Worm (Caenorhabditis elegans): Measurements from ENCODE around the gene dct-12.

DNA sequence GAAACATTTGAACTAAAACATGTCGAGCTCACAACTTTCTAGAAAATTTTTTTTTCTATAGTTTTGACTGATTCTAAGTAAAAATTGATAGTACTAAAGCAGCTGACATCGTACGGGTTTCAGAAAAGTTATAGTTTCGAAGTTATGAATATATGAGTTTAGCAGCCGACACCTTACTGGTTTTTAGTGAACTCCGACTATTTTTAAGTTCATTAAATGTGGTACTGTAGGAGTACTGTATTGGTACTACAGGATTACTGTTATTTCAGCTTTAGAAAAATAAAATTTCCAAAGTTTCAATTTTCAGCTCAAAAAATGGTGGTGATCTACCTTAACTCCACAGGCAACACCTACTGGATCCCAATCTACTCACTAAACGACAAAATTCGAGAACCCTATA lies 33.3 kb upstream of the dct-12 start, which contains the start of gene sre-37:
- TF ChIP-seq hmg-4 (GFP tag; optimal IDR thresholded peaks at IDR 0.05) = no peak
- TF ChIP-seq ama-1 (optimal IDR thresholded peaks at IDR 0.05) = no peak
- no peak for TF ChIP-seq ets-7 (tag; optimal IDR thresholded peaks at IDR 0.05)
- TF ChIP-seq tbx-11 (GFP tag; IDR thresholded peaks at IDR 0.05) = no peak
- TF ChIP-seq ceh-36 (tag; optimal IDR thresholded peaks at IDR 0.05) = no peak
- no peak for TF ChIP-seq scrt-1 (GFP tag; IDR thresholded peaks at IDR 0.05)
- no peak for TF ChIP-seq aly-1 (tag; optimal IDR thresholded peaks at IDR 0.05)
- no peak for TF ChIP-seq tbx-37 (GFP tag; conservative IDR thresholded peaks at IDR 0.05)
- TF ChIP-seq flt-1 (GFP tag; IDR thresholded peaks at IDR 0.05) = no peak
